Worm (Caenorhabditis elegans) whole organism, L2 larva: ENCODE results near the gene R01H2.7.

ENCODE experiments used
- C34F6.9 ChIP-seq: fragments of 150-350 bp; optimal IDR thresholded peaks from 2 replicates; lab custom pipeline; 2014; ENCODE audit warnings: missing biosample characterization, missing genetic modification characterization
- F13H6.1 ChIP-seq: sonication (generic microtip); optimal IDR thresholded peaks from 2 replicates; lab custom pipeline; 2016; ENCODE audit warnings: missing genetic modification characterization, missing compliant biosample characterization
- Y55F3AM.14 ChIP-seq: fragments of 200-800 bp; sonication (Bioruptor generic); optimal IDR thresholded peaks from 2 replicates; lab custom pipeline; 2018; ENCODE audit warnings: mild to moderate bottlenecking, missing genetic modification characterization, missing compliant biosample characterization
- aly-2 ChIP-seq: fragments of 150-350 bp; optimal IDR thresholded peaks from 2 replicates; lab custom pipeline; 2014; ENCODE audit warnings: missing biosample characterization, missing genetic modification characterization
- blmp-1 ChIP-seq: sonication (generic microtip); optimal IDR thresholded peaks from 2 replicates; lab custom pipeline; 2017; ENCODE audit warnings: missing genetic modification characterization, mild to moderate bottlenecking, missing compliant biosample characterization, antibody characterized with exemption, moderate library complexity; ENCODE audit not compliant: insufficient read depth
- crh-2 ChIP-seq: sonication (generic microtip); optimal IDR thresholded peaks from 2 replicates; lab custom pipeline; 2017; ENCODE audit warnings: missing biosample characterization, missing genetic modification characterization
- dmd-4 ChIP-seq: sonication (generic microtip); optimal IDR thresholded peaks from 2 replicates; lab custom pipeline; 2017; ENCODE audit warnings: missing biosample characterization, missing genetic modification characterization
- egl-27 ChIP-seq: sonication (generic microtip); optimal IDR thresholded peaks from 3 replicates; lab custom pipeline; 2017; ENCODE audit warnings: missing biosample characterization, missing genetic modification reagents, missing genetic modification characterization
- elt-1 ChIP-seq: fragments of 150-350 bp; optimal IDR thresholded peaks from 2 replicates; lab custom pipeline; 2014; ENCODE audit warnings: missing biosample characterization, missing genetic modification characterization
- elt-3 ChIP-seq: sonication (generic microtip); optimal IDR thresholded peaks from 2 replicates; lab custom pipeline; 2017; ENCODE audit warnings: missing biosample characterization, missing genetic modification characterization
- gmeb-1 ChIP-seq: fragments of 150-350 bp; optimal IDR thresholded peaks from 2 replicates; lab custom pipeline; 2014; ENCODE audit warnings: missing biosample characterization, missing genetic modification characterization
- lin-11 ChIP-seq: fragments of 150-350 bp; sonication (generic microtip); optimal IDR thresholded peaks from 2 replicates; lab custom pipeline; 2014; ENCODE audit warnings: missing biosample characterization, missing genetic modification characterization, inconsistent platforms, mixed read lengths
- lin-13 ChIP-seq: fragments of 150-350 bp; optimal IDR thresholded peaks from 2 replicates; lab custom pipeline; 2014; ENCODE audit warnings: missing biosample characterization, missing genetic modification reagents, missing genetic modification characterization
- lin-39 ChIP-seq: fragments of 150-350 bp; optimal IDR thresholded peaks from 2 replicates; lab custom pipeline; 2014; ENCODE audit warnings: missing biosample characterization, missing genetic modification reagents, missing genetic modification characterization
- lsy-2 ChIP-seq, 2 experiments: fragments of 150-350 bp in 1 of 2; sonication (generic microtip) in 1 of 2; optimal IDR thresholded peaks; 2 replicates each; lab custom pipeline; 2014 to 2017; ENCODE audit warnings: missing biosample characterization in 2 of 2, missing genetic modification characterization in 2 of 2
- mab-5 ChIP-seq: fragments of 150-350 bp; optimal IDR thresholded peaks from 2 replicates; lab custom pipeline; 2014; ENCODE audit warnings: missing biosample characterization, missing genetic modification characterization
- mbf-1 ChIP-seq: sonication (generic microtip); optimal IDR thresholded peaks from 2 replicates; lab custom pipeline; 2017; ENCODE audit warnings: missing biosample characterization, missing genetic modification characterization
- mdl-1 ChIP-seq, 2 experiments: fragments of 150-350 bp in 1 of 2; sonication (generic microtip) in 1 of 2; optimal IDR thresholded peaks; 2 replicates each; lab custom pipeline; 2017; ENCODE audit warnings: missing biosample characterization in 2 of 2, missing genetic modification characterization in 2 of 2
- nhr-10 ChIP-seq: sonication (generic microtip); optimal IDR thresholded peaks from 2 replicates; lab custom pipeline; 2017; ENCODE audit warnings: missing biosample characterization, missing genetic modification characterization
- nhr-11 ChIP-seq: fragments of 150-350 bp; optimal IDR thresholded peaks from 2 replicates; lab custom pipeline; 2014; ENCODE audit warnings: missing biosample characterization, missing genetic modification characterization
- nhr-12 ChIP-seq: fragments of 150-350 bp; optimal IDR thresholded peaks from 2 replicates; lab custom pipeline; 2014; ENCODE audit warnings: missing biosample characterization, missing genetic modification characterization
- nhr-129 ChIP-seq: fragments of 150-350 bp; optimal IDR thresholded peaks from 2 replicates; lab custom pipeline; 2014; ENCODE audit warnings: missing biosample characterization, missing genetic modification characterization
- nhr-21 ChIP-seq: fragments of 150-350 bp; optimal IDR thresholded peaks from 2 replicates; lab custom pipeline; 2014; ENCODE audit warnings: missing biosample characterization, missing genetic modification characterization
- nhr-6 ChIP-seq: fragments of 150-350 bp; optimal IDR thresholded peaks from 2 replicates; lab custom pipeline; 2014; ENCODE audit warnings: missing biosample characterization, missing genetic modification characterization
- nhr-77 ChIP-seq: fragments of 150-350 bp; optimal IDR thresholded peaks from 2 replicates; lab custom pipeline; 2014; ENCODE audit warnings: missing biosample characterization, missing genetic modification characterization
- peb-1 ChIP-seq: fragments of 150-350 bp; optimal IDR thresholded peaks from 2 replicates; lab custom pipeline; 2014; ENCODE audit warnings: missing biosample characterization, missing genetic modification characterization
- sem-4 ChIP-seq: fragments of 150-350 bp; optimal IDR thresholded peaks from 2 replicates; lab custom pipeline; 2014; ENCODE audit warnings: missing biosample characterization, missing genetic modification reagents, missing genetic modification characterization
- skn-1 ChIP-seq: sonication (generic microtip); optimal IDR thresholded peaks from 2 replicates; lab custom pipeline; 2017; ENCODE audit warnings: missing biosample characterization, missing genetic modification characterization
- sma-3 ChIP-seq: sonication (generic microtip); optimal IDR thresholded peaks from 2 replicates; lab custom pipeline; 2016; ENCODE audit warnings: missing genetic modification reagents, missing genetic modification characterization, missing compliant biosample characterization
- sma-9 ChIP-seq, 2 experiments: fragments of 150-350 bp in 1 of 2; sonication (generic microtip) in 1 of 2; optimal IDR thresholded peaks; 2 replicates each; lab custom pipeline; 2014 to 2016; ENCODE audit warnings: missing genetic modification characterization in 2 of 2, mild to moderate bottlenecking in 1 of 2, missing biosample characterization in 1 of 2, missing compliant biosample characterization in 1 of 2, missing genetic modification reagents in 1 of 2, moderate library complexity in 1 of 2
- snpc-4 ChIP-seq: fragments of 150-350 bp; optimal IDR thresholded peaks from 2 replicates; lab custom pipeline; 2014; ENCODE audit warnings: missing biosample characterization, missing genetic modification characterization
- unc-55 ChIP-seq: fragments of 150-350 bp; sonication (generic microtip); optimal IDR thresholded peaks from 3 replicates; lab custom pipeline; 2014; ENCODE audit warnings: missing biosample characterization, missing genetic modification reagents, missing genetic modification characterization
- ztf-4 ChIP-seq: fragments of 150-350 bp; optimal IDR thresholded peaks from 2 replicates; lab custom pipeline; 2014; ENCODE audit warnings: missing biosample characterization, missing genetic modification characterization

The R01H2.7 gene

DNA sequence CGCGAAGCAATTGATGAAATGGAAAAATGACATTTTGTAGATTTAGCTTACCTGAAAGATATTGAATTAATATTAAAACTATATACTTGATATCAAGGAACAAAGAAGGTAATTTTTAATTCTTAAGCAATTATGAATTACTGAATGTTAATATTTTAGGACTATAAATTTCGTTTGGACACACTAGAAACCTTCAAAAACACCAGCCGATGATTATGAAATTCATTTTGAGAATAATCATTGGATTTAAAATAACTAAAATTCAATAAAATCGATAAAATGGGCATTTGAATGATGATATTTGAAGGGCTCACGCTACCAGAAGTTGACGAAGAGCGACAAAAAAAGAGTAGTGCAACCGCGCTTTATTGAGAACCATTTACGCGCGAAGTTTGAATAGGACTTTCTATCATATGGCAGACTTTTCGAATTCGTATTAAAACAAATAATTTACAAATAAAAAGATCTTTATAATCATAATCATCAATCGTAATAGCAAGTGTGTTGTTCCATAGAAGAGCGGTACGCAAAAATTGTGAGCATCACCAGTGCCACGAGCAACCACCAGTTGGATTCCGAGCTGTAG, 28.4 kb upstream of the R01H2.7 start, which contains the start of gene ZK418.5:
ZK418.5 (minus strand) TSS at position 51 of the 586 bp plus-strand sequence.
- TF ChIP-seq mab-5 (tag; lab: Kevin White, UChicago) (peak; percentile 25), unc-55 (GFP tag; lab: Kevin White, UChicago) (peak; percentile 70), C34F6.9 (tag; lab: Kevin White, UChicago) (peak; percentile 56), nhr-129 (tag; lab: Kevin White, UChicago) (peak; percentile 55), egl-27 (tag; lab: Kevin White, UChicago) (peak; percentile 3), skn-1 (tag; lab: Kevin White, UChicago) (peak; percentile 28), ztf-4 (tag; lab: Kevin White, UChicago) (no peak), lin-13 (GFP tag; lab: Kevin White, UChicago) (peak; percentile 45), nhr-6 (tag; lab: Kevin White, UChicago) (no peak), lin-39 (tag; lab: Kevin White, UChicago) (no peak), crh-2 (tag; lab: Kevin White, UChicago) (peak; percentile 49), nhr-11 (no peak), nhr-77 (tag; lab: Kevin White, UChicago) (no peak), sma-9 (GFP tag; optimal IDR thresholded peaks at IDR 0.05; lab: Kevin White, UChicago) (peak; percentile 28), sma-9 (tag; optimal IDR thresholded peaks at IDR 0.05; lab: Kevin White, UChicago) (no peak), gmeb-1 (tag; lab: Kevin White, UChicago) (peak; percentile 97), lsy-2 (tag; optimal IDR thresholded peaks at IDR 0.05; lab: Kevin White, UChicago) (peak; percentile 30 to 77), sma-3 (GFP tag; lab: Kevin White, UChicago) (peak; percentile 41), aly-2 (tag; lab: Kevin White, UChicago) (no peak), nhr-21 (tag; lab: Kevin White, UChicago) (no peak)

DNA sequence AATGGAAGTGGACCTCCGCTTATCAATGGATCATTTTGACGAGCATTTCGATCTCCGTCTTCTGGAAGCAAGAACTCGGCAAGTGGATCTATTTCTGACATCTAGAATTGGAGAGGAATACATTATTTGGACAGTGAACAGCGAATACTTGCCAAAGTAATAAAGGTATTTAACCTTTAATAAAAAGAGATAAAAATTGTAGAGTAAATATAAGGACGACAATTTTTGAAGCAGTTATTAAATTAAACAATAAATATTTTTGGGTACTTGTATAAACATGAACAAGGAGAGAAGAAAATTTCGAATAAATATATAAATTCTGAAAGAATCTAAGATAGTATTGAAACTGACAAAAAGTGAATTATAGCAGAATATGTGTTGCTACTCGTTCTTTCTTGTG, 26.9 kb upstream of the R01H2.7 start, which contains the start of gene lin-37:
lin-37 (minus strand) TSS at position 101 of the 400 bp plus-strand sequence.
- TF ChIP-seq lin-11 (tag; lab: Kevin White, UChicago) = no peak

DNA sequence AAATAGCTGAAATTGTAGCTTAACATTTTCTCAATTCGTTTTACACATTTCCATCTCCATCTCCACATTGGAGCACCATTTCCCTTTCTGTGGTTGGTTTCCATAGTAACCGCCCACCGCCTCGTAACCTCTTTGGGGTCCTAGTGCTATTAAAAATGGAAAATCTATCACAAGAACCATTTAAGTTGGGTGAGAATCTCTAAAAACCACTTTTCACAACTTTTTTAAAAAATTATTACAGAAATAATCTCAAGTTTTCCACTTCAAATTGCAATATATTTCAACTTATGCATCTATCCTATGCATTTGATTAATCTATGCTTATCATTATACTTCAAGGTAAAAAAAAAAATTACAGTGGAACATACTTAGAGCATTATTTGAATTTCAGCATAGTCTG, 24.4 kb upstream of the R01H2.7 start, which contains the start of gene tmem-17:
tmem-17 (plus strand) TSS at position 301 of the 400 bp plus-strand sequence.
- TF ChIP-seq nhr-77 (tag; lab: Kevin White, UChicago) (no peak), lin-13 (GFP tag; lab: Kevin White, UChicago) (no peak), C34F6.9 (tag; lab: Kevin White, UChicago) (no peak), nhr-12 (no peak), sma-3 (GFP tag; lab: Kevin White, UChicago) (no peak), dmd-4 (no peak), mbf-1 (tag; lab: Kevin White, UChicago) (no peak), gmeb-1 (tag; lab: Kevin White, UChicago) (no peak)

DNA sequence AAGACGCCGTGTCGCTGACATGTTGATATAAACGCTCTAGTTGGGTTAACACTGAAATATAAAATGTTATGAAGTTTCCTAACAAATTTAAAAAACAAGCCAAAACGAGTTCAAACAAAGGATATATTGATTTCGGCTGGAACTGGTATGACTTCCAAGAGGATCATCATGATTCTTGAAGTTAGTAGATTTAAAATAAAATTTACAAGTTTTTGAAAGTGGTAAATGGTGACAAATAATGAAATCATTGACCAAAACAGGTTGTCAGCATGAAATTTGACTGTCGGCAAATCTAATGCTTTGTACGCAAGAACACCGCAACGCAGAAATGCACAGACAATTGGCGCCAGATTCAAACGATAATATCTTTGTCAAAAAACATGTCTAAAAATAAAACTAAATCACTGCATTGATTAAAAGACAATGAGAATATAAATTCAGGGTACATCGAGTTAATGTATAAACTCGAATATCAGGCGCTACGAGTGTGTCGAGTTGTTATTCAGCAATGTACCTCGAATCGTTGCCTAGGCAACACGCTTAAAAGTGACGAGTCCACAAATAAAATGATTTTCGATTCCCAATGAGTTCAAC, 23.1 kb upstream of the R01H2.7 start, which contains the start of the genes ubc-18 and R01H2.8:
ubc-18 (minus strand) TSS at position 51 of the 594 bp plus-strand sequence.
R01H2.8 (plus strand) TSS at position 544 of the 594 bp plus-strand sequence.
- TF ChIP-seq nhr-21 (tag; lab: Kevin White, UChicago) = no peak
- no peak for TF ChIP-seq nhr-12
- TF ChIP-seq elt-1 (tag; lab: Kevin White, UChicago) = no peak
- no peak for TF ChIP-seq ztf-4 (tag; lab: Kevin White, UChicago)
- TF ChIP-seq egl-27 (tag; lab: Kevin White, UChicago) = peak; percentile 17
- TF ChIP-seq aly-2 (tag; lab: Kevin White, UChicago) = no peak
- peak; percentile 6 for TF ChIP-seq sma-9 (GFP tag; optimal IDR thresholded peaks at IDR 0.05; lab: Kevin White, UChicago)
- no peak for TF ChIP-seq sma-9 (tag; optimal IDR thresholded peaks at IDR 0.05; lab: Kevin White, UChicago)
- TF ChIP-seq gmeb-1 (tag; lab: Kevin White, UChicago) = peak; percentile 88
- TF ChIP-seq C34F6.9 (tag; lab: Kevin White, UChicago) = peak; percentile 65
- peak; percentile 56 for TF ChIP-seq unc-55 (GFP tag; lab: Kevin White, UChicago)
- TF ChIP-seq lin-39 (tag; lab: Kevin White, UChicago) = no peak
- peak; percentile 41 for TF ChIP-seq crh-2 (tag; lab: Kevin White, UChicago)
- no peak for TF ChIP-seq Y55F3AM.14
- peak; percentile 68 for TF ChIP-seq nhr-129 (tag; lab: Kevin White, UChicago)
- peak in 1 of 2 experiments; percentile 68 for TF ChIP-seq lsy-2 (tag; optimal IDR thresholded peaks at IDR 0.05; lab: Kevin White, UChicago)
- no peak for TF ChIP-seq mdl-1 (tag; optimal IDR thresholded peaks at IDR 0.05; lab: Kevin White, UChicago)
- TF ChIP-seq sem-4 (tag; lab: Kevin White, UChicago) = no peak

DNA sequence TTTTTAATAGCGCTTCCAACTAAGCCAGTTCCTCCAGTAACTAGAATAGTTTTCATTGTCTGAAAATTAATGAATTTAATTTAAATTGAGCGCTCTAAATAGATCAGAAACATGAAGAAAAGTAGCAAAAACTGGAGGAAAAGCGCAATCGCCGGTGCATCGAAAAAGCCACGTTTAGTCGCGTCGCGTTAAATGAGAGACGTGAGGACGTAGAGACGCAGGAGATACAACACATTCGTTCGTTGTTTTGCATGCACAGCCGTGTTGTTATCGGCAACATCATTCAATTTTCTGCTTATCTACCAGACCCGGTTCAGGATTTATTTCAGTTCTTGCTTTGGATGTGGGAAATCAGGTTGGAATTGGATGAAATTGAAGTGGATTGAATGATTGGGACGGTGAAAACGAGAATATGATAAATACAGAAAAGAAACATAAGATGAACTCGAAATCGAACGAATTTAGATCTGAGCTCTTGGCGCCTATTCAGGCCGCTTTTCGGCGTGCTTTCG, 21.9 kb upstream of the R01H2.7 start, which contains the start of gene ger-1:
ger-1 (minus strand) TSS at position 93 of the 512 bp plus-strand sequence.
- no peak for TF ChIP-seq snpc-4 (tag; lab: Kevin White, UChicago)
- no peak for TF ChIP-seq blmp-1 (tag; lab: Kevin White, UChicago)
- TF ChIP-seq F13H6.1 (tag; lab: Kevin White, UChicago) = no peak
- TF ChIP-seq sma-9 (GFP tag; optimal IDR thresholded peaks at IDR 0.05; lab: Kevin White, UChicago) = no peak
- no peak for TF ChIP-seq sma-9 (tag; optimal IDR thresholded peaks at IDR 0.05; lab: Kevin White, UChicago)
- no peak for TF ChIP-seq peb-1
- no peak for TF ChIP-seq elt-3
- TF ChIP-seq elt-1 (tag; lab: Kevin White, UChicago) = no peak
- no peak for TF ChIP-seq nhr-10 (tag; lab: Kevin White, UChicago)
